Worm (Caenorhabditis elegans) whole organism, L4 larva: ENCODE data around the gene srw-89.

ENCODE experiments used
- F26F4.8 ChIP-seq: fragments of 200-800 bp; sonication (Bioruptor generic); conservative IDR thresholded peaks from 2 replicates; pipeline ENCODE4 v1.3.6; 2022; ENCODE audit warnings: missing genetic modification characterization, missing compliant biosample characterization
- F37D6.2 ChIP-seq: sonication (generic microtip); optimal IDR thresholded peaks from 2 replicates; lab custom pipeline; 2016; ENCODE audit warnings: mild to moderate bottlenecking, missing genetic modification characterization, missing compliant biosample characterization
- F49E8.2 ChIP-seq: sonication (generic microtip); optimal IDR thresholded peaks from 2 replicates; lab custom pipeline; 2016; ENCODE audit warnings: missing compliant biosample characterization, mild to moderate bottlenecking, missing genetic modification characterization, borderline replicate concordance
- T20F7.1 ChIP-seq: fragments of 200-800 bp; sonication (Bioruptor generic); optimal IDR thresholded peaks from 2 replicates; lab custom pipeline; 2018; ENCODE audit warnings: mild to moderate bottlenecking, missing genetic modification characterization, missing compliant biosample characterization
- Y105C5A.15 ChIP-seq: fragments of 200-800 bp; sonication (Bioruptor generic); IDR thresholded peaks from 2 replicates; pipeline ENCODE4 v1.3.6; 2022; ENCODE audit warnings: missing genetic modification characterization, missing compliant biosample characterization
- Y48G9A.11 ChIP-seq: fragments of 200-800 bp; sonication (Bioruptor generic); IDR thresholded peaks from 2 replicates; pipeline ENCODE4 v1.3.6; 2022; ENCODE audit warnings: missing genetic modification reagents, missing genetic modification characterization, missing compliant biosample characterization
- Y75B8A.6 ChIP-seq: fragments of 200-800 bp; sonication (Bioruptor generic); IDR thresholded peaks from 2 replicates; pipeline ENCODE4 v1.3.6; 2022; ENCODE audit warnings: missing genetic modification reagents, missing genetic modification characterization, missing compliant biosample characterization
- ZK337.2 ChIP-seq: fragments of 200-800 bp; sonication (Bioruptor generic); IDR thresholded peaks from 2 replicates; pipeline ENCODE4 v1.3.6; 2022; ENCODE audit warnings: missing genetic modification reagents, missing genetic modification characterization, missing compliant biosample characterization
- aha-1 ChIP-seq: fragments of 150-350 bp; peaks from one replicate; lab custom pipeline; 2014; ENCODE audit warnings: missing biosample characterization, missing genetic modification characterization
- ceh-20 ChIP-seq: fragments of 200-800 bp; sonication (Bioruptor generic); IDR thresholded peaks from 2 replicates; pipeline ENCODE4 v1.3.6; 2022; ENCODE audit warnings: missing genetic modification reagents, missing genetic modification characterization, missing compliant biosample characterization
- ceh-62 ChIP-seq: sonication (generic microtip); optimal IDR thresholded peaks from 2 replicates; lab custom pipeline; 2017; ENCODE audit warnings: missing biosample characterization, missing genetic modification characterization
- ceh-82 ChIP-seq: sonication (generic microtip); optimal IDR thresholded peaks from 2 replicates; lab custom pipeline; 2017; ENCODE audit warnings: missing biosample characterization, missing genetic modification characterization
- ctbp-1 ChIP-seq: fragments of 200-800 bp; sonication (Bioruptor generic); IDR thresholded peaks from 2 replicates; pipeline ENCODE4 v1.3.6; 2022; ENCODE audit warnings: missing genetic modification reagents, missing genetic modification characterization, missing compliant biosample characterization
- daf-19 ChIP-seq: fragments of 200-800 bp; sonication (Bioruptor generic); conservative IDR thresholded peaks from 2 replicates; pipeline ENCODE4 v1.3.6; 2022; ENCODE audit warnings: missing genetic modification characterization, missing compliant biosample characterization
- dmd-6 ChIP-seq: fragments of 200-800 bp; sonication (Bioruptor generic); IDR thresholded peaks from 2 replicates; pipeline ENCODE4 v1.3.6; 2022; ENCODE audit warnings: missing genetic modification reagents, missing genetic modification characterization, missing compliant biosample characterization
- dpl-1 ChIP-seq: fragments of 150-350 bp; optimal IDR thresholded peaks from 2 replicates; lab custom pipeline; 2014; ENCODE audit warnings: missing biosample characterization, missing genetic modification reagents, missing genetic modification characterization
- dve-1 ChIP-seq: sonication (generic microtip); optimal IDR thresholded peaks from 2 replicates; lab custom pipeline; 2017; ENCODE audit warnings: antibody characterized with exemption, mild to moderate bottlenecking, missing genetic modification characterization, missing compliant biosample characterization; ENCODE audit not compliant: insufficient read depth
- egl-27 ChIP-seq: sonication (generic microtip); optimal IDR thresholded peaks from 3 replicates; lab custom pipeline; 2017; ENCODE audit warnings: missing biosample characterization, missing genetic modification reagents, missing genetic modification characterization
- egl-43 ChIP-seq: fragments of 200-800 bp; sonication (Bioruptor generic); IDR thresholded peaks from 2 replicates; pipeline ENCODE4 v1.3.6; 2022; ENCODE audit warnings: missing genetic modification reagents, missing genetic modification characterization, missing compliant biosample characterization
- hlh-30 ChIP-seq: sonication (generic microtip); optimal IDR thresholded peaks from 2 replicates; lab custom pipeline; 2017; ENCODE audit warnings: antibody characterized with exemption, mild to moderate bottlenecking, missing genetic modification characterization, missing compliant biosample characterization; ENCODE audit not compliant: insufficient read depth
- hmg-1.1 ChIP-seq: fragments of 200-800 bp; sonication (Bioruptor generic); IDR thresholded peaks from 2 replicates; pipeline ENCODE4 v1.3.6; 2022; ENCODE audit warnings: missing genetic modification reagents, missing genetic modification characterization, missing compliant biosample characterization
- lin-29 ChIP-seq: fragments of 200-800 bp; sonication (Bioruptor generic); IDR thresholded peaks from 2 replicates; pipeline ENCODE4 v1.3.6; 2022; ENCODE audit warnings: missing genetic modification reagents, missing genetic modification characterization, missing compliant biosample characterization
- mep-1 ChIP-seq: fragments of 150-350 bp; sonication (generic microtip); optimal IDR thresholded peaks from 3 replicates; lab custom pipeline; 2014; ENCODE audit warnings: missing biosample characterization, missing genetic modification characterization
- mxl-3 ChIP-seq: fragments of 200-800 bp; sonication (Bioruptor generic); optimal IDR thresholded peaks from 2 replicates; lab custom pipeline; 2018; ENCODE audit warnings: mild to moderate bottlenecking, missing genetic modification characterization, missing compliant biosample characterization
- nhr-102 ChIP-seq: sonication (generic microtip); optimal IDR thresholded peaks from 2 replicates; lab custom pipeline; 2016; ENCODE audit warnings: mild to moderate bottlenecking, missing genetic modification characterization, moderate library complexity, missing compliant biosample characterization
- nhr-41 ChIP-seq: fragments of 200-800 bp; sonication (Bioruptor generic); IDR thresholded peaks from 2 replicates; pipeline ENCODE4 v1.3.6; 2022; ENCODE audit warnings: missing genetic modification reagents, missing genetic modification characterization, missing compliant biosample characterization
- nhr-48 ChIP-seq: sonication (generic microtip); optimal IDR thresholded peaks from 2 replicates; lab custom pipeline; 2016; ENCODE audit warnings: mild to moderate bottlenecking, missing genetic modification characterization, missing compliant biosample characterization
- nhr-6 ChIP-seq: fragments of 150-350 bp; optimal IDR thresholded peaks from 2 replicates; lab custom pipeline; 2014; ENCODE audit warnings: missing biosample characterization, missing genetic modification characterization
- nhr-76 ChIP-seq: fragments of 150-350 bp; optimal IDR thresholded peaks from 2 replicates; lab custom pipeline; 2014; ENCODE audit warnings: missing biosample characterization, missing genetic modification characterization
- nhr-77 ChIP-seq: fragments of 150-350 bp; optimal IDR thresholded peaks from 2 replicates; lab custom pipeline; 2014; ENCODE audit warnings: missing biosample characterization, missing genetic modification characterization
- pha-4 ChIP-seq, 2 experiments: fragments of 150-350 bp in 1 of 2; fragments of 200-800 bp in 1 of 2; sonication (Bioruptor generic) in 1 of 2; IDR thresholded peaks in 1 of 2; optimal IDR thresholded peaks in 1 of 2; 2 replicates each; pipeline versions ENCODE4 v1.3.6 to Lab custom; 2014 to 2022; ENCODE audit warnings: missing genetic modification characterization in 2 of 2, missing genetic modification reagents in 2 of 2, missing biosample characterization in 1 of 2, missing compliant biosample characterization in 1 of 2
- pqm-1 ChIP-seq: sonication (generic microtip); optimal IDR thresholded peaks from 2 replicates; lab custom pipeline; 2017; ENCODE audit warnings: missing biosample characterization, missing genetic modification characterization
- rbr-2 ChIP-seq: sonication (generic microtip); optimal IDR thresholded peaks from 2 replicates; lab custom pipeline; 2016; ENCODE audit warnings: missing genotype, missing genetic modification characterization, missing compliant biosample characterization
- set-16 ChIP-seq: fragments of 200-800 bp; sonication (Bioruptor generic); IDR thresholded peaks from 2 replicates; pipeline ENCODE4 v1.3.6; 2022; ENCODE audit warnings: missing genetic modification reagents, missing genetic modification characterization, missing compliant biosample characterization
- snpc-1.2 ChIP-seq: fragments of 200-800 bp; sonication (Bioruptor generic); IDR thresholded peaks from 2 replicates; pipeline ENCODE4 v1.3.6; 2022; ENCODE audit warnings: missing genetic modification reagents, missing genetic modification characterization, missing compliant biosample characterization
- spr-3 ChIP-seq: fragments of 200-800 bp; sonication (Bioruptor generic); optimal IDR thresholded peaks from 2 replicates; lab custom pipeline; 2018; ENCODE audit warnings: mild to moderate bottlenecking, missing genetic modification characterization, missing compliant biosample characterization
- tra-1 ChIP-seq: fragments of 200-800 bp; sonication (Bioruptor generic); IDR thresholded peaks from 2 replicates; pipeline ENCODE4 v1.3.6; 2022; ENCODE audit warnings: missing genetic modification reagents, missing genetic modification characterization, missing compliant biosample characterization
- unc-130 ChIP-seq: sonication (generic microtip); optimal IDR thresholded peaks from 2 replicates; lab custom pipeline; 2016; ENCODE audit warnings: missing genetic modification reagents, missing genetic modification characterization, missing compliant biosample characterization
- unc-62 ChIP-seq, 3 experiments: fragments of 150-350 bp in 1 of 3; sonication (generic microtip); optimal IDR thresholded peaks in 2 of 3; peaks in 1 of 3; 1 replicate in 1 of 3; 2 replicates in 2 of 3; lab custom pipeline; 2014 to 2017; ENCODE audit warnings: missing biosample characterization in 3 of 3, missing genetic modification characterization in 3 of 3, missing genetic modification reagents in 3 of 3, missing genotype in 1 of 3
- zip-2 ChIP-seq: fragments of 150-350 bp; optimal IDR thresholded peaks from 2 replicates; lab custom pipeline; 2014; ENCODE audit warnings: missing biosample characterization, missing genetic modification characterization
- ztf-7 ChIP-seq: fragments of 150-350 bp; optimal IDR thresholded peaks from 2 replicates; lab custom pipeline; 2014; ENCODE audit warnings: missing biosample characterization, missing genetic modification characterization

srw-89 gene

DNA sequence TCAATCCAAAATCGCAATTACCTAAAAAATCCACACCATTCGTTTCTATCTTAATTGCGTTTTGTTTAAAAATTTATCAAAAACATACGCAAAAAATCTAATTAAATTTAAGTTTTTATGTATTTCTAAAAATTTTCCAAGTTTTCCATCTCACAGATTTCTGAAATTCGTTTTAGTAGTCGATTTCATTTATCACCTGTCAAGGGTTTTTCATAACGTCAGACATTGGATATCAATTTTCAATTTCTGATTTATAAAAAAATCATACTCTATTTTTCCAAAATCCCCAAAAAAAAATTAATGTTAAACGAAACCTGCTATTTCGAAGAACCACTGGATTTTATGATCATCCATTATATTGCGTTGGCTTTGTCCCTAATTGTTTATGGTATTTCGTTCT, 6.7 kb upstream of the srw-89 start, which contains the start of gene srh-4:
srh-4 (plus strand) TSS at position 301 of the 400 bp plus-strand sequence.
- TF ChIP-seq hmg-1.1 (GFP tag; lab: Robert Waterston, UW) (no peak), egl-27 (tag; lab: Kevin White, UChicago) (no peak), aha-1 (tag; lab: Kevin White, UChicago) (peak; percentile 3)

DNA sequence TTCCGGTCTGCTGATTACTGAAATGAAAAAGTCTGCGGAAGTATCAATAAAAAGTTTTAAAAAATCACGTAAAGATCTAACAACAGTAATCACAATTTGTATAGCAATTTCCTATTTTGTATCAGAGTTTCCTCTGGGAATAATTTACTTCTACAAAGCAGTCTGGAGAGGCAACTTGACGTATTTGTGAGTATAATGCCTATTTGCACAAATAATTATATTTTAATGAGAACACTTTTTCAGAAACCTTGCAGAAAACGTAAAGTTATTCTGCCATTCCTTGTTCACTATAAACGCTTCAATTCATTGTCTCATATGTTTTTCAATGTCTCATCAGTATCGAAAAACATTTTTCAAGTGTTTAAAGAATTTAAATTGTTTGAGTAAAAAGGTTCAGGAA, 1.7 kb downstream of the srw-89 start:
- TF ChIP-seq spr-3 (GFP tag; lab: Kevin White, UChicago) (no peak), lin-29 (no peak), zip-2 (tag; lab: Kevin White, UChicago) (no peak), Y48G9A.11 (no peak), unc-130 (GFP tag; lab: Kevin White, UChicago) (no peak), unc-62 (GFP tag; optimal IDR thresholded peaks at IDR 0.05 in 1 of 2; lab: Kevin White, UChicago) (peak in 1 of 2 experiments; percentile 80), unc-62 (tag; optimal IDR thresholded peaks at IDR 0.05; lab: Kevin White, UChicago) (no peak), rbr-2 (no peak), ceh-62 (no peak), ceh-82 (no peak)

DNA sequence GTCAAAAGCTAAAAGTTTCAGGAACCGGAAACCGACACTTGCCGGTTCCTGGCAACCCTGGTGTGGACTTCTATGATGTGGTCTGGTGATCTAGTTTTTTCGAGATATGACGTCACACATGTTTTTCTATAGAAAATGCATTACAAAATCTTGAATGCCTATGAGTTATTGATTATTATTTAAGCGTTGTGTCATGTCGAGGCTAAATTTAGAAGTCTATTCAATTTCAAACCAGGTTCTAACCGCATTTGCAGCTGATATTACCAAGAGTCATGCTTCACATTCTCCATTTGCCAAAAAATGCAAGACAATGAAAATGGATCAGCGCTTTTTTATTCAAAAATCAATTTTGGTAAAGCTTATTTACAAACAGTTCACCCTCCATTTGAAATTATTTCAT, 2.3 kb downstream of the srw-89 start, which contains the start of gene K09D9.3:
K09D9.3 (plus strand) TSS at position 301 of the 400 bp plus-strand sequence.
- no peak for TF ChIP-seq set-16 (GFP tag; lab: Robert Waterston, UW)
- TF ChIP-seq nhr-102: no peak
- no peak for TF ChIP-seq unc-130 (GFP tag; lab: Kevin White, UChicago)
- no peak for TF ChIP-seq F26F4.8 (GFP tag; lab: Robert Waterston, UW)
- TF ChIP-seq mxl-3 (GFP tag; lab: Kevin White, UChicago): no peak
- no peak for TF ChIP-seq ceh-62
- TF ChIP-seq F37D6.2 (tag; lab: Kevin White, UChicago): no peak
- no peak for TF ChIP-seq ZK337.2 (GFP tag; lab: Robert Waterston, UW)
- TF ChIP-seq Y48G9A.11: no peak
- no peak for TF ChIP-seq nhr-6 (tag; lab: Kevin White, UChicago)
- TF ChIP-seq egl-43 (GFP tag; lab: Robert Waterston, UW): no peak

DNA sequence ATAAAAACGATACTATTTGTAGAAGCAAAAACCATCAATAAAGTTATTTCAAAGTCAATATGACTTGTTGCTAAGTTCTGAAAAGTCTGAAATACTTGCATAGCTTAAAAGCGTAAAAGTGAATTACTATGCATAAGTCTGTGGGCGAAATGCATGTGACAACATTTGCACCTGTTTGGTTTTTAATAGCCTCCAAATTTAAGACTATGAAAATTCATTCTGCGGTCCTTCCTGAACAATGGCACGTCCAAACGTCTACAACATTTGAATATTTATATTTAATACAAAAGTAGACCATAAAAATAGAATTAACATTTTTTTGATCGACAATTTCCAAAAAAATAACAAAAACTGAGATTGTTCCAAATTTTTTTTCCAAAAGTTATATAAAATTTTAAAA, 4.9 kb downstream of the srw-89 start, which contains the start of gene K09D9.14:
K09D9.14 (minus strand) TSS at position 101 of the 400 bp plus-strand sequence.
- TF ChIP-seq rbr-2 (no peak), egl-27 (tag; lab: Kevin White, UChicago) (no peak), snpc-1.2 (GFP tag; lab: Robert Waterston, UW) (no peak)

DNA sequence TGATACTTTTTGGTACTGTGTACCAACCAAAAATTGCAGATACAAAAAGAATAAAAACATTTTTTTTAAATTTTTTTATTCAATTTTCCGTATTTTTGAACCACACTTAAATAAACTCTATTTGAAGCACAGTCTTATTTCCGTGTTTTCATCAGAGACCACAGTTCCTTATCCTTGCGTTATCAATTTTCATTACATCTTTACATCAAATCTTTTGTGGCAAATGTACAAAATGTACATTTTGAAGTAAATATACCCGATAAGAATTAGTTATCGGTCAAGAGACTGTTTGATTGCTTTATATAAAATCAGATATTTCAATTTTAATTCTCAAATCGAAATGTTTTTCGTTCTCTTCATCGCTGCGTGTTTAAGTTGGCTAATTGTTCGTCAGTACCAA, 5.4 kb downstream of the srw-89 start, which contains the start of gene cyp-35A3:
cyp-35A3 (plus strand) TSS at position 301 of the 400 bp plus-strand sequence.
- no peak for TF ChIP-seq daf-19 (GFP tag; lab: Robert Waterston, UW)

DNA sequence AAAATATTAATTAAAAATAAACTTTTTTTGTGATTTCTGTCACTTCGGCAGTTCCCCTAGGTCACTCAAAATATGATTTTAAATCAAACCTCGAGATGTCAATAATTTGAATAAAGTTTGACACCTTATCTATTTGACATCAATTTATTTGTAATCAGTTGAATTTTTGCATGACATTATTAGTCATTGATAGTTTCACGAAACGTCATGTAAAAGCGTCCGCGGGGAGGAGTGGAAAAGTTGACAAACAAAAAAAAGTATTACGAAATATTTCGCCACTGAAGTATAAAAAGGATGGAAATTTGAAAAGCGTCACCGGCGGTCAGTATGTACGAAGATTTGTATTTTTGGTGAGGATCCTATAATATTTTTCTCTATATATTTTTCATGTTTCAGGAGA, 7.9 kb downstream of the srw-89 start, which contains the start of gene K09D9.1:
K09D9.1 (plus strand) TSS at position 271 of the 400 bp plus-strand sequence.
- peak; percentile 70 for TF ChIP-seq T20F7.1 (GFP tag; lab: Kevin White, UChicago)
- peak; percentile 58; the same call in 1 of the 2 replicates for TF ChIP-seq nhr-41 (GFP tag; lab: Robert Waterston, UW)
- TF ChIP-seq ctbp-1 (GFP tag; lab: Robert Waterston, UW): no peak
- no peak for TF ChIP-seq mep-1 (tag; lab: Kevin White, UChicago)
- peak; percentile 45 for TF ChIP-seq nhr-48
- peak; percentile 86 for TF ChIP-seq nhr-77 (tag; lab: Kevin White, UChicago)
- TF ChIP-seq nhr-102: peak; percentile 66
- TF ChIP-seq tra-1: no peak
- peak; percentile 93 for TF ChIP-seq dve-1 (tag; lab: Kevin White, UChicago)
- TF ChIP-seq F49E8.2 (tag; lab: Kevin White, UChicago): no peak
- no peak for TF ChIP-seq ceh-20 (GFP tag; lab: Robert Waterston, UW)
- peak; percentile 14 for TF ChIP-seq dpl-1
- peak; percentile 97 for TF ChIP-seq dmd-6 (GFP tag; lab: Robert Waterston, UW)
- no peak for TF ChIP-seq Y75B8A.6 (GFP tag; lab: Robert Waterston, UW)
- TF ChIP-seq pqm-1 (tag; lab: Kevin White, UChicago): peak; percentile 75
- peak; percentile 67 for TF ChIP-seq ztf-7 (tag; lab: Kevin White, UChicago)
- TF ChIP-seq Y105C5A.15 (GFP tag; lab: Robert Waterston, UW): no peak
- TF ChIP-seq hlh-30 (tag; lab: Kevin White, UChicago): peak; percentile 79
- peak; percentile 38; the same call in 1 of the 2 replicates for TF ChIP-seq pha-4 (GFP tag; IDR thresholded peaks at IDR 0.05; lab: Robert Waterston, UW)
- TF ChIP-seq pha-4 (tag; optimal IDR thresholded peaks at IDR 0.05; lab: Kevin White, UChicago): peak; percentile 29
- no peak for TF ChIP-seq nhr-76 (tag; lab: Kevin White, UChicago)
- TF ChIP-seq zip-2 (tag; lab: Kevin White, UChicago): peak; percentile 95
